Fruit fly (Drosophila melanogaster): ENCODE data around the gene CG7387.

Gene CG7387

dm6 chr3L:8189234-8189633 lies 3.7 kb downstream of the CG7387 start:
- TF ChIP-seq Pif1B (GFP tag; optimal IDR thresholded peaks at IDR 0.05) (no peak), CG32121 (GFP tag; IDR thresholded peaks at IDR 0.05) (no peak), CG4496 (GFP tag; IDR thresholded peaks at IDR 0.05) (no peak), Snoo (tag; optimal IDR thresholded peaks at IDR 0.05) (no peak), CG13204 (GFP tag; optimal IDR thresholded peaks at IDR 0.05) (no peak), Pif1A (GFP tag; optimal IDR thresholded peaks at IDR 0.05) (no peak), CG14655 (GFP tag; optimal IDR thresholded peaks at IDR 0.05) (no peak)

- no peak for TF ChIP-seq CG17806 (tag; optimal IDR thresholded peaks at IDR 0.05)
- TF ChIP-seq CG9948 (tag; optimal IDR thresholded peaks at IDR 0.05): no peak
- no peak for TF ChIP-seq gl (tag; optimal IDR thresholded peaks at IDR 0.05)
- TF ChIP-seq CG4496 (GFP tag; IDR thresholded peaks at IDR 0.05): no peak; the same call in 2 of the 3 replicates
- no peak for TF ChIP-seq Pif1B (GFP tag; optimal IDR thresholded peaks at IDR 0.05)
- no peak for TF ChIP-seq CG12605 (GFP tag; IDR thresholded peaks at IDR 0.05)
- no peak for TF ChIP-seq CG8301 (tag; optimal IDR thresholded peaks at IDR 0.05)
- TF ChIP-seq Ets98B (GFP tag; IDR thresholded peaks at IDR 0.05): peak; percentile 16; the same call in 1 of the 2 replicates
- TF ChIP-seq CG8159 (tag; optimal IDR thresholded peaks at IDR 0.05): no peak
- TF ChIP-seq CG32121 (GFP tag; IDR thresholded peaks at IDR 0.05): 0 out of 2 replicates have a peak, but pooled peaks have one; percentile 30
- no peak for TF ChIP-seq CG15710 (tag; optimal IDR thresholded peaks at IDR 0.05)
These were observed 5.5 kb downstream of the CG7387 start for dm6 chr3L:8187397-8187811.

- TF ChIP-seq Snoo (tag; optimal IDR thresholded peaks at IDR 0.05): peak; percentile 78
- TF ChIP-seq CG17806 (tag; optimal IDR thresholded peaks at IDR 0.05): peak; percentile 73
- peak; percentile 82 for TF ChIP-seq CG8159 (tag; optimal IDR thresholded peaks at IDR 0.05)
- TF ChIP-seq CG14655 (GFP tag; optimal IDR thresholded peaks at IDR 0.05): no peak
- no peak for TF ChIP-seq Pif1A (GFP tag; optimal IDR thresholded peaks at IDR 0.05)
- peak; percentile 50; the same call in 1 of the 2 replicates for TF ChIP-seq CG12605 (GFP tag; IDR thresholded peaks at IDR 0.05)
- peak; percentile 19 for TF ChIP-seq gl (tag; optimal IDR thresholded peaks at IDR 0.05)
- peak; percentile 74 for TF ChIP-seq CG8301 (tag; optimal IDR thresholded peaks at IDR 0.05)
- no peak for TF ChIP-seq EcR (GFP tag; optimal IDR thresholded peaks at IDR 0.05)
- TF ChIP-seq rn (GFP tag; IDR thresholded peaks at IDR 0.05): peak; percentile 84
- peak; percentile 87 for TF ChIP-seq CG15710 (tag; optimal IDR thresholded peaks at IDR 0.05)
- TF ChIP-seq CG32121 (GFP tag; IDR thresholded peaks at IDR 0.05): peak; percentile 89
- TF ChIP-seq CG34367 (tag; optimal IDR thresholded peaks at IDR 0.05): peak; percentile 69
- TF ChIP-seq CG4496 (GFP tag; IDR thresholded peaks at IDR 0.05): peak; percentile 92
- no peak for TF ChIP-seq D1 (tag; optimal IDR thresholded peaks at IDR 0.05)
- peak; percentile 82 for TF ChIP-seq Ets98B (GFP tag; IDR thresholded peaks at IDR 0.05)
- TF ChIP-seq CG10348 (GFP tag; IDR thresholded peaks at IDR 0.05): peak; percentile 77
- TF ChIP-seq Pif1B (GFP tag; optimal IDR thresholded peaks at IDR 0.05): peak; percentile 73
- TF ChIP-seq fd96Ca (GFP tag; IDR thresholded peaks at IDR 0.05): peak; percentile 81
- no peak for TF ChIP-seq CG13204 (GFP tag; optimal IDR thresholded peaks at IDR 0.05)
- peak; percentile 73 for TF ChIP-seq CG9948 (tag; optimal IDR thresholded peaks at IDR 0.05)
These were observed 6.1 kb downstream of the CG7387 start, which contains the start of the genes ERR and Atg18a for dm6 chr3L:8186627-8187396. Gene ERR (minus strand): TSS chr3L:8186671. Gene Atg18a (plus strand): TSS chr3L:8186857.

- TF ChIP-seq gl (tag; optimal IDR thresholded peaks at IDR 0.05) (no peak), CG10348 (GFP tag; IDR thresholded peaks at IDR 0.05) (no peak), CG13204 (GFP tag; optimal IDR thresholded peaks at IDR 0.05) (no peak), EcR (GFP tag; optimal IDR thresholded peaks at IDR 0.05) (peak; percentile 25), CG9948 (tag; optimal IDR thresholded peaks at IDR 0.05) (peak; percentile 48), CG15710 (tag; optimal IDR thresholded peaks at IDR 0.05) (peak; percentile 57), Snoo (tag; optimal IDR thresholded peaks at IDR 0.05) (peak; percentile 42), CG14655 (GFP tag; optimal IDR thresholded peaks at IDR 0.05) (no peak), fd96Ca (GFP tag; IDR thresholded peaks at IDR 0.05) (peak; percentile 72), CG4496 (GFP tag; IDR thresholded peaks at IDR 0.05) (peak; percentile 66; the same call in 2 of the 3 replicates), Pif1B (GFP tag; optimal IDR thresholded peaks at IDR 0.05) (peak; percentile 65), CG8301 (tag; optimal IDR thresholded peaks at IDR 0.05) (peak; percentile 59), Pif1A (GFP tag; optimal IDR thresholded peaks at IDR 0.05) (no peak), CG34367 (tag; optimal IDR thresholded peaks at IDR 0.05) (peak; percentile 36), rn (GFP tag; IDR thresholded peaks at IDR 0.05) (no peak), CG17806 (tag; optimal IDR thresholded peaks at IDR 0.05) (peak; percentile 33), D1 (tag; optimal IDR thresholded peaks at IDR 0.05) (no peak), CG32121 (GFP tag; IDR thresholded peaks at IDR 0.05) (peak; percentile 42; the same call in 1 of the 2 replicates), Ets98B (GFP tag; IDR thresholded peaks at IDR 0.05) (peak; percentile 53), CG8159 (tag; optimal IDR thresholded peaks at IDR 0.05) (peak; percentile 74)
These were observed 7.4 kb downstream of the CG7387 start for dm6 chr3L:8185263-8186227.

All from whole organism, pupa.